Fruit fly (Drosophila melanogaster) S2 (cell line): ENCODE measurements around the gene Srg3.

Source experiments
- CG8478 ChIP-seq: fragments of >200 bp; optimal IDR thresholded peaks from 2 replicates; lab custom pipeline; 2018
- CTCF ChIP-seq, 2 experiments: fragments of >200 bp; optimal IDR thresholded peaks; 2 replicates each; lab custom pipeline; 2018

DNA sequence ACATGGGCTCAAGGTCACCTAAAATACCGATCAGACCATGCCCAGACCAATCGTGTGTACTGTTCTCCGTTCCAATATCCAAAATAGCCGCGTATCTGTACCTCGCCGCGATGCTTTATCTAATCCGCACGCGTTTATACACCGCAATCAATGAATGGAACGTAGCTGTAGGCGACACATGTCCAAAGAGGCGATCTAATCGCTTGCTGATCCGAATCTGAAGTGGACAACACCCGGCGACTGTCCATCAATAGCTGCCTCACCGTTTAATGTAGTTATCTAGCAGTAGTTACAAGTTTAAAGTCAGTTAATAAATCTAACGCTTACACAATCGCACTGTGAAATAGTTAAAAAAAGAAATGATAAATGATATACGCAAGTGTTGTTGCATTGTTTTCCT is 9.4 kb downstream of the Srg3 start:
- no peak for TF ChIP-seq CG8478 (lab: Kevin White, UChicago)
- no peak for TF ChIP-seq CTCF (optimal IDR thresholded peaks at IDR 0.05; lab: Kevin White, UChicago)
